Fruit fly (Drosophila melanogaster) Kc167 (cell line): Measurements from ENCODE around the gene CG17646.

Experiments used
- h ChIP-seq: fragments of >200 bp; optimal IDR thresholded peaks from 3 replicates; lab custom pipeline; 2018; ENCODE audit warnings: missing external identifiers
- insv ChIP-seq: fragments of >200 bp; optimal IDR thresholded peaks from 3 replicates; lab custom pipeline; 2018; ENCODE audit warnings: missing external identifiers
- psq ChIP-seq: fragments of >200 bp; optimal IDR thresholded peaks from 2 replicates; lab custom pipeline; 2017; ENCODE audit warnings: missing external identifiers

DNA sequence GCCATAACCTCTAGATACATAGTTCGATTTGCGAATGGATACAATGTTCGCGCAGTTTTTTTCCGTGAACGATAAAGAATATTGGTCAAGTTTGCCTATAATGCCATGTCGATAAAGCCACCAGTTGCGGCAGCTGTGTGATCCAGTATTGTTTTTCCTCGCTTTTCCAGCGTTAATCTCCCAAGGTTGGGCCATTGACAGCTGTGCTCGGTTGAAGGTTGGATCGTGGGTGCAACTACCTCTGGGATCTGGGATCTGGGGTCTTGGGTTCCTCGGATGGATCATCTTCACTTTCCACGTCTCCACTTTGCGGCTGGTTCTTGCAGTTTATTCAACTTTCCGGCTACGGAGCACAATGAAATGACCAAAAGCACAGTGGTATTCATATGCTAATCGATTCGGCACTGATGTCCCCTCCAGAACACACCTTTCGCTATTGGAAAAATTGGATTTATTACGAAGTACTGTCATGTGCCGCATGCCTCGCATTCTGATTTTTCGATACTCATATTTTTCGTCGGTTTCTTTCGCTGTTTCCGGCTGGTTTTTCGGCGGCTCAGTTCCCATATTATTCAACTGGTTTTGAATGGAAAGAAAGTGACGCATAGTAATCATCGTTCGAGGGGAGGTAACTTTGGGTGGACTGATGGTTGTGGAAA, 960 bp downstream of the CG17646 start:
- TF ChIP-seq insv (lab: Kevin White, UChicago) (no peak), psq (lab: Kevin White, UChicago) (no peak), h (lab: Kevin White, UChicago) (no peak)
